Worm (Caenorhabditis elegans): ENCODE measurements around the gene srx-92.

DNA sequence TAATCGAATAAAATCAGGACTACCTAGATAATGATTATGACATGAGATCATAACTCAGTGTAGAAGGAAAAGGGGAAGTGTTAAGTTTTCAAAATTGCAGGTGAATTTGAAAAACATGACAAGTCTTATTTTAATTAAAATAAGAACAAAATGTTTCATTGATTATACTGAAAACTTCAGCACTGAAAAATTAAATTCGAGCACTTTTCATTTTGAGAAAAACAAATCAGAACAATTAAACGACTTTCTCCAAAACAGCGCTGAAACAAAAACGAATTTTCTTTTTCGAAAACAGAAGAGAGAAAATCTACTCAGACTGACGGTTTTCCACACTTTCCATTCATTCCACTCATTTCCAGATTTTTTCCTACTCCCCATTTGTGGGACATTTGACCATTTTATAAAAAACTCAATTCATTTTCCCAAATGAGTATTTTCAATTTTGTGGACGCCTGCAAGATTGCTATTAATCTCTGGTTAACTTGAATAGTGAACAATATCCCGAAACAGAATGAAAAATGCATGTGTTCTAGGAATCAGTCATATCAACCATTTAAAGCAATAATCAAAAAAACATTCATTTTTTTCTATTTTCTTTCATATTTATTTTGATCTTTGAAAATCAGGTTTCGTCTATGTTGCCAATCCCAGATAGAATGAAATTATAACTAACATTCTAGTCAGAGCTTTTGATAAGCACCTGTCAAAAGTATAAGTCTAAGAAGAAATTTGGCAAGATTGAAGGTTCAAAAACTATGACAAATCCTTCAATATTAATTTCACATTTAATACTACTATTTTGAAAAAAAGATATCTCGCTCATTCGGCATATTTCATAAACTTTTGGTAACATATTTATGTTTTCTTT is 27.2 kb upstream of the srx-92 start, which contains the start of the genes srh-231 and srh-275:
- TF ChIP-seq alr-1 (tag; optimal IDR thresholded peaks at IDR 0.05) (no peak), sem-4 (tag; optimal IDR thresholded peaks at IDR 0.05) (no peak), ama-1 (optimal IDR thresholded peaks at IDR 0.05) (no peak), egl-27 (tag; optimal IDR thresholded peaks at IDR 0.05) (no peak)

All from whole organism, L2 larva.